Worm (Caenorhabditis elegans) whole organism, L3 larva: ENCODE measurements around the gene srbc-78.
"Not testable (repeated sequence)": the region's sequence is repeated elsewhere in the genome, so short reads cannot be mapped to it uniquely, and the experiment has no call there.

Experiments
- ZK546.5 ChIP-seq: sonication (generic microtip); optimal IDR thresholded peaks from 2 replicates; lab custom pipeline; 2017; ENCODE audit warnings: missing biosample characterization, missing genetic modification characterization
- ama-1 ChIP-seq: fragments of 150-350 bp; optimal IDR thresholded peaks from 2 replicates; lab custom pipeline; 2018
- ceh-16 ChIP-seq: sonication (generic microtip); optimal IDR thresholded peaks from 2 replicates; lab custom pipeline; 2017; ENCODE audit warnings: missing biosample characterization, missing genetic modification characterization
- ceh-28 ChIP-seq: fragments of 150-350 bp; optimal IDR thresholded peaks from 2 replicates; lab custom pipeline; 2014; ENCODE audit warnings: missing biosample characterization, missing genetic modification reagents, missing genetic modification characterization
- ceh-82 ChIP-seq: fragments of 150-350 bp; optimal IDR thresholded peaks from 2 replicates; lab custom pipeline; 2014; ENCODE audit warnings: missing biosample characterization, missing genetic modification characterization
- ceh-9 ChIP-seq: sonication (generic microtip); optimal IDR thresholded peaks from 2 replicates; lab custom pipeline; 2018; ENCODE audit warnings: missing biosample characterization, missing genetic modification characterization
- daf-12 ChIP-seq: fragments of 150-350 bp; optimal IDR thresholded peaks from 2 replicates; lab custom pipeline; 2014; ENCODE audit warnings: missing biosample characterization, missing genetic modification reagents, missing genetic modification characterization
- egl-27 ChIP-seq: sonication (generic microtip); optimal IDR thresholded peaks from 4 replicates; lab custom pipeline; 2017; ENCODE audit warnings: missing biosample characterization, missing genetic modification reagents, missing genetic modification characterization
- egl-5 ChIP-seq: fragments of 150-350 bp; optimal IDR thresholded peaks from 2 replicates; lab custom pipeline; 2017; ENCODE audit warnings: missing biosample characterization, missing genetic modification reagents, missing genetic modification characterization, inconsistent platforms
- elt-2 ChIP-seq: sonication (generic microtip); optimal IDR thresholded peaks from 2 replicates; lab custom pipeline; 2016; ENCODE audit warnings: missing genetic modification reagents, mild to moderate bottlenecking, missing genetic modification characterization, missing compliant biosample characterization
- elt-3 ChIP-seq, 3 experiments: fragments of 150-350 bp in 1 of 3; sonication (generic microtip) in 2 of 3; optimal IDR thresholded peaks; 2 replicates in 2 of 3; 4 replicates in 1 of 3; lab custom pipeline; 2014 to 2017; ENCODE audit warnings: missing biosample characterization in 3 of 3, missing genetic modification characterization in 3 of 3
- fkh-10 ChIP-seq: sonication (generic microtip); optimal IDR thresholded peaks from 2 replicates; lab custom pipeline; 2017; ENCODE audit warnings: missing biosample characterization, missing genetic modification reagents, missing genetic modification characterization
- fkh-2 ChIP-seq: fragments of 150-350 bp; optimal IDR thresholded peaks from 2 replicates; lab custom pipeline; 2014; ENCODE audit warnings: missing biosample characterization, missing genetic modification reagents, missing genetic modification characterization
- fos-1 ChIP-seq: fragments of 150-350 bp; optimal IDR thresholded peaks from 2 replicates; lab custom pipeline; 2014; ENCODE audit warnings: missing biosample characterization, missing genetic modification characterization
- jun-1 ChIP-seq: fragments of 150-350 bp; optimal IDR thresholded peaks from 2 replicates; lab custom pipeline; 2014; ENCODE audit warnings: missing biosample characterization, missing genetic modification reagents, missing genetic modification characterization
- lin-15B ChIP-seq: fragments of 150-350 bp; optimal IDR thresholded peaks from 2 replicates; lab custom pipeline; 2014; ENCODE audit warnings: missing biosample characterization, missing genetic modification characterization
- lin-39 ChIP-seq: fragments of 150-350 bp; optimal IDR thresholded peaks from 2 replicates; lab custom pipeline; 2018; ENCODE audit warnings: missing biosample characterization, missing genetic modification reagents, missing genetic modification characterization
- lsy-12 ChIP-seq: sonication (generic microtip); optimal IDR thresholded peaks from 2 replicates; lab custom pipeline; 2016; ENCODE audit warnings: mild to moderate bottlenecking, missing genetic modification characterization, missing compliant biosample characterization
- mdl-1 ChIP-seq: fragments of 150-350 bp; optimal IDR thresholded peaks from 2 replicates; lab custom pipeline; 2014; ENCODE audit warnings: missing biosample characterization, missing genetic modification characterization
- mml-1 ChIP-seq: fragments of 150-350 bp; sonication (generic microtip); optimal IDR thresholded peaks from 3 replicates; lab custom pipeline; 2014; ENCODE audit warnings: missing biosample characterization, missing genetic modification characterization
- nfya-1 ChIP-seq: sonication (generic microtip); optimal IDR thresholded peaks from 2 replicates; lab custom pipeline; 2017; ENCODE audit warnings: missing genetic modification characterization, mild to moderate bottlenecking, missing compliant biosample characterization, antibody characterized with exemption, moderate library complexity; ENCODE audit not compliant: insufficient read depth
- nhr-23 ChIP-seq: fragments of 150-350 bp; optimal IDR thresholded peaks from 2 replicates; lab custom pipeline; 2014; ENCODE audit warnings: missing biosample characterization, missing genetic modification reagents, missing genetic modification characterization
- nhr-237 ChIP-seq: fragments of 150-350 bp; optimal IDR thresholded peaks from 2 replicates; lab custom pipeline; 2014; ENCODE audit warnings: missing biosample characterization, missing genetic modification characterization
- nhr-25 ChIP-seq: sonication (generic microtip); optimal IDR thresholded peaks from 2 replicates; lab custom pipeline; 2017; ENCODE audit warnings: missing biosample characterization, missing genetic modification characterization
- nhr-28 ChIP-seq: fragments of 150-350 bp; optimal IDR thresholded peaks from 2 replicates; lab custom pipeline; 2014; ENCODE audit warnings: missing biosample characterization, missing genetic modification characterization
- nhr-43 ChIP-seq: sonication (generic microtip); optimal IDR thresholded peaks from 2 replicates; lab custom pipeline; 2016; ENCODE audit warnings: mild to moderate bottlenecking, missing genetic modification characterization, missing compliant biosample characterization; ENCODE audit not compliant: poor library complexity, severe bottlenecking
- nhr-67 ChIP-seq: fragments of 150-350 bp; optimal IDR thresholded peaks from 2 replicates; lab custom pipeline; 2014; ENCODE audit warnings: missing biosample characterization, missing genetic modification characterization
- nhr-76 ChIP-seq: fragments of 150-350 bp; sonication (generic microtip); optimal IDR thresholded peaks from 5 replicates; lab custom pipeline; 2014; ENCODE audit warnings: missing biosample characterization, missing genetic modification characterization
- nhr-77 ChIP-seq: fragments of 150-350 bp; optimal IDR thresholded peaks from 2 replicates; lab custom pipeline; 2014; ENCODE audit warnings: missing biosample characterization, missing genetic modification characterization
- pqm-1 ChIP-seq: fragments of 150-350 bp; optimal IDR thresholded peaks from 2 replicates; lab custom pipeline; 2017; ENCODE audit warnings: missing biosample characterization, missing genetic modification characterization, inconsistent platforms
- snpc-4 ChIP-seq: fragments of 150-350 bp; optimal IDR thresholded peaks from 2 replicates; lab custom pipeline; 2014; ENCODE audit warnings: missing biosample characterization, missing genetic modification characterization
- tbx-2 ChIP-seq: sonication (generic microtip); optimal IDR thresholded peaks from 2 replicates; lab custom pipeline; 2016; ENCODE audit warnings: mild to moderate bottlenecking, missing genetic modification characterization, missing compliant biosample characterization
- ztf-11 ChIP-seq: fragments of 150-350 bp; optimal IDR thresholded peaks from 2 replicates; lab custom pipeline; 2014; ENCODE audit warnings: missing biosample characterization, missing genetic modification characterization
- ztf-4 ChIP-seq: fragments of 150-350 bp; optimal IDR thresholded peaks from 2 replicates; lab custom pipeline; 2014; ENCODE audit warnings: missing biosample characterization, missing genetic modification characterization

Gene srbc-78

DNA sequence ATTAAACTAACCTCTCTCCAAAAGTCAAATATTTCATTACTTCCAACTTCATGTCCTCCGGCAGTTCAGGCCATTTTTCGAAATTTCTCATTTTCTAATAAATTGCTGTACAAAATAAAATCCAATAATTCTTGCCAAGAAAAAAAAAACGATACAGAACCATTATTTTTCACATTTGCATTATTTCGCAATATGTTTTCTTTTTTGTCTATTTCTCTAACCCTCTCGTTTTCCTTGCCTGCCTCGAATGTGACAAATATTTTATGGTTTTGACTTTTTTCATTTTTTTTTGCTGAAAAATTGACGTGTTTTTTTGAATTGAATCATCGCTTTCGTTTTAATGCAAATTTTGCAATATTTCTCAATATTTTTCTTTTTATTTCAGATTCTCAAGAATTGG lies 33.2 kb upstream of the srbc-78 start, which contains the start of the genes Y38H6C.9 and fbxa-150:
TSS of gene Y38H6C.9 (minus strand) at position 52 of the 400 bp plus-strand sequence.
TSS of gene fbxa-150 (plus strand) at position 380 of the 400 bp plus-strand sequence.
- TF ChIP-seq fkh-2 (tag; lab: Kevin White, UChicago) (no peak), lsy-12 (no peak), ceh-82 (tag; lab: Kevin White, UChicago) (no peak)

DNA sequence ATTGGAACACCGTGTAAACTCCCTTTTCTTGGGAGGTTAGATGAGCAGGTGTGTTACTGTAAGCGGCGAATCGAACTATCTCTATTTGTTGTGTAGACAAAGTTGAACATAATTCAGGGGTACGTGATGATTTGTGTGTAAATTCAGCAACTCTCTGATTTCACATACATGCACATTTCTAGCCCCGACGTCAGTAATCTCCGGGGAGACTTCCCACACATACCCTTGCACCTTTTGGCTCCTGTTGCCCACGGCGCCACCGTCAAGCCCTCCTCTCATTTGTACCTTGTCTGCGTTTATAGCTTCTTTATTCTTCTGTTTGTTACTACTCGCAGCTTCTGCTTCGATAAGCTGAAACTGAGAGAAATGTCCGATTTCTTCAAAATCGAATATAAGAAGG lies 29.9 kb upstream of the srbc-78 start, which contains the start of gene Y38H6C.25:
TSS of gene Y38H6C.25 (plus strand) at position 301 of the 400 bp plus-strand sequence.
- TF ChIP-seq mml-1 (tag; lab: Kevin White, UChicago) (no peak), fkh-10 (GFP tag; lab: Kevin White, UChicago) (no peak), ama-1 (lab: Kevin White, UChicago) (no peak), tbx-2 (tag; lab: Kevin White, UChicago) (no peak), elt-3 (tag; optimal IDR thresholded peaks at IDR 0.05; lab: Kevin White, UChicago) (no peak)

DNA sequence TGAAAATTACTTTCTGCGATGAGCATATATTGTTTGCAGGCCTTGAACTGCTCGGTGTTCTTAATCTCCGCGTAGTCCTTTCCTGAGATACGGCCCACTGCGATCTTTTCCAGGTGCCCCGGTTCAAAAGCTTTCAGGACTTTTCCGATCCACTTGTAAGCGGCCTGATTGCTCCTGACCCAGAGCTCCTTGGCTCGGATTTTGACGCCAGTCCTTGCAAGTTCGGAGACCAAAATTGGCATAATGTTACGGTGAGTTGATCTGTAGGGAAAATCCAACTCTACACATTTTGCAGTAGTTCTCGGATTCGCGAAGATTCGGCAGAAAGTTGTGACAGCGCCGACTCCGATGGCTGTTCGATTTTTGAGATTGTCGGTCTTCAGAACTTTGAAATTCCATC lies 28.0 kb upstream of the srbc-78 start:
- TF ChIP-seq nhr-76 (tag; lab: Kevin White, UChicago) (no peak), nhr-43 (no peak), fkh-2 (tag; lab: Kevin White, UChicago) (no peak), egl-5 (tag; lab: Kevin White, UChicago) (no peak), daf-12 (tag; lab: Kevin White, UChicago) (no peak), nhr-23 (tag; lab: Kevin White, UChicago) (no peak), ZK546.5 (tag; lab: Kevin White, UChicago) (no peak)
- TF ChIP-seq, all 47 proteins: peak for 0

DNA sequence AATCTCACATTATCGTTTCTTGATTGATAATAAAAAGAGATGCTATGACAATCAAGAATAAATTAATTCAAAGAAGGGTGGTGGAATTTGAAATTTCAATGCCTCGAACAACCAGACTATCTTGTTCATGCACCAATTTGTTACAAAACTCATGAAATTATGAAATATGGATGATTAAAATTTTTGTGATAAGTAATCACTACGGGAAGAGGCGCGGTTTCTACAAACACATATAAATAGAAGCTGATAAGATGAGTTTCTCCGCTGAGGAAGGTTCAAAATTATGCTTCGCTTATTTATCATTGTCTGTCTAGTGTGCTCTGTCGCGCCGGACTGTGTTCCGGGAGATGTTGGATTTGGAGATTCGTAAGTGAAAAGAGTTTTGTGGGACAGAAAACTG lies 25.5 kb upstream of the srbc-78 start:
- no peak for TF ChIP-seq pqm-1 (tag; lab: Kevin White, UChicago)
- TF ChIP-seq elt-2 (tag; lab: Kevin White, UChicago), result peak; percentile 58

DNA sequence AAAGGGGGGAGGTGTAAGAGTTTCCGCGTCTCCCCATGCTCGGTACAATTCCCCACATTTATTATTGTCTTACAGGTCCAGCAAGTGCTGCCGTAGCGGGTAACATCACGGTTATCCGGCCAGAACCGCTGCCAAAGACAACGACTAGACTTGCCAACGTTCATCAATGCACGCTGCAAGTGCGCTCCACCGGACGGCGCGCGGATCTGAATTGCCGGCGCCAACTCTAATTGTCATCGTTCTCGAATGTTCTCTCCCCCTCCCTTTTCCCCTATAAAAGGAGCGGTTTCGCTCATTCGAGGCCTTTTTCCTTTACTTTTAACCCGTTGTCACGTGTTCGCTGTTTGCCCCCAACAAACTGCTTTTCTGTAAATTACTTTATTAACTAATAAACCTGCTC lies 24.7 kb upstream of the srbc-78 start, which contains the start of gene Y38H6C.8:
TSS of gene Y38H6C.8 (plus strand) at position 301 of the 400 bp plus-strand sequence.
- TF ChIP-seq tbx-2 (tag; lab: Kevin White, UChicago); pqm-1 (tag; lab: Kevin White, UChicago); nhr-67: not testable (repeated sequence)

DNA sequence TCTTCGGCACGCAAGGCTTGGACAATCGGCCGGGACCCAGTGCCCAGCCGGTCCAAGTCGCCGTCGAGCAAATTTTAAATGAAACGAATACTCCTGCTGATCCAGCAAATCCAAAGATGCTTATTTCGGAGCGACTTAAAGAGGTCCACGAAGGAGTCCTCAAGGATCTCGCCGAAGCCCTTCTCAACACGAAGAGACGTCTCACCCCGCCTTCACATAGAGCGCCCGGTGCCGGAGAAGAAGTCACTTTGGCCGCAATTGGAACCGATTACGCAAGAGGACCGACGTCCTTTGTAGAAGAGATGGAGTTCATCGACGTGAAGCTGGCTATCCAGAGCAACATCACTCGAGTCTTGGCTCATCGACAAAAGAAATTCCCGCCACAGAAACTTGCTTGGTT lies 20.4 kb upstream of the srbc-78 start:
- TF ChIP-seq ceh-28 (tag; lab: Kevin White, UChicago) (no peak), nhr-25 (tag; lab: Kevin White, UChicago) (no peak), nhr-237 (tag; lab: Kevin White, UChicago) (no peak)

DNA sequence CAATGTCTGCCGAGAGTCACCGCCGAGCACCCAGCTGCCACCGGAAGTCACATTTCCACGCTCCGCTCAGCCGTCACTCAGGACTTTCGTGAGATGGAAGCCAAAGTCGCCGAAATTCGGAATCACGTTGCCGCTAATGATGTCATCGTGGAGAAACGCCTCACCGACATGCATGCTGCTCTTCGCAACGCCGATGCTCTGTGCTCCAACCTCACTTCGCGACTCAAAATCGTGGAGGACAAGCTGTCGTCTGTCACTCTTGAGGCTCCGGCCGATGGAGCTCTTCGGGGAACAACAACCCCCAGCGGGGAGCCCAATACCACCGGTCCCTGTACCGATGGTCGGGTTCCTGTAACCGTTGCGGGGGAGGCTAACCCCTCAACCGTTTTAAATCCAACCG lies 17.5 kb upstream of the srbc-78 start:
- TF ChIP-seq ztf-11 (tag; lab: Kevin White, UChicago) (no peak), fos-1 (tag; lab: Kevin White, UChicago) (no peak), daf-12 (tag; lab: Kevin White, UChicago) (no peak), lsy-12 (no peak), lin-15B (tag; lab: Kevin White, UChicago) (no peak), mml-1 (tag; lab: Kevin White, UChicago) (no peak), ztf-4 (tag; lab: Kevin White, UChicago) (no peak), nhr-28 (tag; lab: Kevin White, UChicago) (no peak), jun-1 (tag; lab: Kevin White, UChicago) (no peak)

DNA sequence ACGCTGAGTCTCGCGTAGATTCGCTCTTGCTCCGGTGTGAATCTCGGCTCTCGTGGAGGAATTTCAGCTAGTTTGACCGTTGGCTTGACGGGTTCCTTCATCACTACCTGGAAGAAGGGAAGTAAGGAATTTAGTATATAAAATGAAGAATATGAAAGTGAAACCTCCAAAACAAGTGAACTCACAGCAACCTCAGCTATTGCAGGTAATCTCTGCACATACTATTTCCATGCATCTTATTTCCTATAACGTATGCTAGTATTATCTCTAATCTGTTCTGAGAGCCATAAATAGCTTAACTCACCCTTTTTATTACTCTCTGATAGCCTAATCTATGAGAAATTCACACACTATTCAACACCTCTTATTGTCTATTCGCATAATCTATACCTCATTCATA lies 16.0 kb upstream of the srbc-78 start, which contains the start of gene Y38H6C.4:
TSS of gene Y38H6C.4 (minus strand) at position 101 of the 400 bp plus-strand sequence.
- TF ChIP-seq nhr-43 (no peak), mdl-1 (no peak), ceh-28 (tag; lab: Kevin White, UChicago) (no peak), egl-27 (tag; lab: Kevin White, UChicago) (no peak), ceh-82 (tag; lab: Kevin White, UChicago) (no peak), lin-39 (no peak), nhr-77 (tag; lab: Kevin White, UChicago) (no peak), snpc-4 (no peak), ceh-9 (tag; lab: Kevin White, UChicago) (no peak), ZK546.5 (tag; lab: Kevin White, UChicago) (no peak), nfya-1 (no peak), jun-1 (tag; lab: Kevin White, UChicago) (no peak), ceh-16 (no peak)
